Worm (Caenorhabditis elegans) whole organism, mixed stage, embryonic: Measurements from ENCODE around the gene K07H8.12.

Experiments
- M03D4.4 ChIP-seq: sonication (generic microtip); optimal IDR thresholded peaks from 2 replicates; lab custom pipeline; 2017; ENCODE audit warnings: mild to moderate bottlenecking, missing genetic modification characterization, missing compliant biosample characterization
- bed-3 ChIP-seq: fragments of 200-800 bp; sonication (Bioruptor generic); optimal IDR thresholded peaks from 3 replicates; lab custom pipeline; 2018; ENCODE audit warnings: mild to moderate bottlenecking, missing genetic modification characterization, moderate library complexity, missing compliant biosample characterization
- blmp-1 ChIP-seq: fragments of 150-350 bp; optimal IDR thresholded peaks from 2 replicates; lab custom pipeline; 2014; ENCODE audit warnings: missing biosample characterization, missing genetic modification characterization
- ceh-39 ChIP-seq: fragments of 150-350 bp; optimal IDR thresholded peaks from 2 replicates; lab custom pipeline; 2014; ENCODE audit warnings: missing biosample characterization, missing genetic modification characterization
- ceh-43 ChIP-seq: fragments of 200-800 bp; sonication (Bioruptor generic); optimal IDR thresholded peaks from 2 replicates; lab custom pipeline; 2018; ENCODE audit warnings: mild to moderate bottlenecking, missing genetic modification characterization, moderate library complexity, missing compliant biosample characterization
- ceh-83 ChIP-seq: fragments of 200-800 bp; sonication (Bioruptor generic); optimal IDR thresholded peaks from 2 replicates; lab custom pipeline; 2018; ENCODE audit warnings: mild to moderate bottlenecking, missing genetic modification characterization, missing compliant biosample characterization
- ces-1 ChIP-seq: fragments of 150-350 bp; optimal IDR thresholded peaks from 2 replicates; lab custom pipeline; 2014; ENCODE audit warnings: missing biosample characterization, missing genetic modification reagents, missing genetic modification characterization
- cnd-1 ChIP-seq: fragments of 200-800 bp; sonication (Bioruptor generic); optimal IDR thresholded peaks from 2 replicates; lab custom pipeline; 2018; ENCODE audit warnings: mild to moderate bottlenecking, missing genetic modification characterization, missing compliant biosample characterization
- drap-1 ChIP-seq: fragments of 200-800 bp; sonication (Bioruptor generic); optimal IDR thresholded peaks from 3 replicates; lab custom pipeline; 2018; ENCODE audit warnings: mild to moderate bottlenecking, missing genetic modification characterization, missing compliant biosample characterization
- elt-1 ChIP-seq: sonication (generic microtip); optimal IDR thresholded peaks from 2 replicates; lab custom pipeline; 2017; ENCODE audit warnings: missing genetic modification characterization, mild to moderate bottlenecking, missing compliant biosample characterization, antibody characterized with exemption, moderate library complexity, borderline replicate concordance; ENCODE audit not compliant: insufficient read depth
- elt-3 ChIP-seq: fragments of 150-350 bp; optimal IDR thresholded peaks from 2 replicates; lab custom pipeline; 2014; ENCODE audit warnings: missing biosample characterization, missing genetic modification characterization
- flh-1 ChIP-seq: fragments of 200-800 bp; sonication (Bioruptor generic); optimal IDR thresholded peaks from 2 replicates; lab custom pipeline; 2018; ENCODE audit warnings: mild to moderate bottlenecking, missing genetic modification characterization, moderate library complexity, missing compliant biosample characterization
- ham-2 ChIP-seq: fragments of 200-800 bp; sonication (Bioruptor generic); optimal IDR thresholded peaks from 2 replicates; lab custom pipeline; 2018; ENCODE audit warnings: mild to moderate bottlenecking, missing genetic modification characterization, missing compliant biosample characterization
- hlh-1 ChIP-seq: fragments of 150-350 bp; optimal IDR thresholded peaks from 2 replicates; lab custom pipeline; 2014; ENCODE audit warnings: missing biosample characterization, missing genetic modification reagents, missing genetic modification characterization
- lin-13 ChIP-seq: fragments of 150-350 bp; optimal IDR thresholded peaks from 2 replicates; lab custom pipeline; 2014; ENCODE audit warnings: missing biosample characterization, missing genetic modification characterization
- lin-32 ChIP-seq: fragments of 200-800 bp; sonication (Bioruptor generic); optimal IDR thresholded peaks from 2 replicates; lab custom pipeline; 2018; ENCODE audit warnings: mild to moderate bottlenecking, missing genetic modification characterization, missing compliant biosample characterization
- lsy-2 ChIP-seq: fragments of 150-350 bp; optimal IDR thresholded peaks from 2 replicates; lab custom pipeline; 2014; ENCODE audit warnings: missing biosample characterization, missing genetic modification characterization
- mab-5 ChIP-seq: fragments of 150-350 bp; optimal IDR thresholded peaks from 2 replicates; lab custom pipeline; 2014; ENCODE audit warnings: missing biosample characterization, missing genetic modification characterization
- mep-1 ChIP-seq: fragments of 150-350 bp; optimal IDR thresholded peaks from 2 replicates; lab custom pipeline; 2017; ENCODE audit warnings: missing biosample characterization, missing genetic modification reagents, missing genetic modification characterization, inconsistent platforms
- mls-2 ChIP-seq: sonication (generic microtip); optimal IDR thresholded peaks from 2 replicates; lab custom pipeline; 2016; ENCODE audit warnings: mild to moderate bottlenecking, missing genetic modification characterization, moderate library complexity, missing compliant biosample characterization
- nhr-12 ChIP-seq: fragments of 150-350 bp; optimal IDR thresholded peaks from 2 replicates; lab custom pipeline; 2014; ENCODE audit warnings: missing biosample characterization, missing genetic modification characterization
- nhr-2 ChIP-seq: fragments of 150-350 bp; optimal IDR thresholded peaks from 2 replicates; lab custom pipeline; 2014; ENCODE audit warnings: missing biosample characterization, missing genetic modification characterization
- nhr-237 ChIP-seq: fragments of 150-350 bp; optimal IDR thresholded peaks from 2 replicates; lab custom pipeline; 2014; ENCODE audit warnings: missing biosample characterization, missing genetic modification characterization
- nhr-28 ChIP-seq: fragments of 150-350 bp; optimal IDR thresholded peaks from 2 replicates; lab custom pipeline; 2014; ENCODE audit warnings: missing biosample characterization, missing genetic modification characterization
- nhr-76 ChIP-seq: sonication (generic microtip); optimal IDR thresholded peaks from 2 replicates; lab custom pipeline; 2017; ENCODE audit warnings: missing biosample characterization, missing genetic modification characterization
- pha-4 ChIP-seq: fragments of 150-350 bp; optimal IDR thresholded peaks from 2 replicates; lab custom pipeline; 2018; ENCODE audit warnings: missing biosample characterization, missing genetic modification reagents, missing genetic modification characterization
- sem-2 ChIP-seq: fragments of 200-800 bp; sonication (Bioruptor generic); optimal IDR thresholded peaks from 2 replicates; lab custom pipeline; 2018; ENCODE audit warnings: mild to moderate bottlenecking, missing genetic modification characterization, missing compliant biosample characterization
- sptf-1 ChIP-seq: sonication (generic microtip); optimal IDR thresholded peaks from 2 replicates; lab custom pipeline; 2017; ENCODE audit warnings: mild to moderate bottlenecking, missing genetic modification characterization, moderate library complexity, missing compliant biosample characterization
- tbx-8 ChIP-seq: fragments of 200-800 bp; sonication (Bioruptor generic); optimal IDR thresholded peaks from 2 replicates; lab custom pipeline; 2018; ENCODE audit warnings: mild to moderate bottlenecking, missing genetic modification characterization, moderate library complexity, missing compliant biosample characterization
- unc-120 ChIP-seq: sonication (generic microtip); optimal IDR thresholded peaks from 2 replicates; lab custom pipeline; 2017; ENCODE audit warnings: missing genetic modification characterization, missing compliant biosample characterization; ENCODE audit not compliant: poor library complexity, severe bottlenecking
- unc-39 ChIP-seq: fragments of 150-350 bp; optimal IDR thresholded peaks from 2 replicates; lab custom pipeline; 2014; ENCODE audit warnings: missing biosample characterization, missing genetic modification characterization
- unc-62 ChIP-seq: fragments of 150-350 bp; optimal IDR thresholded peaks from 2 replicates; lab custom pipeline; 2014; ENCODE audit warnings: missing biosample characterization, missing genetic modification reagents, missing genetic modification characterization
- zip-8 ChIP-seq: fragments of 150-350 bp; optimal IDR thresholded peaks from 2 replicates; lab custom pipeline; 2014; ENCODE audit warnings: missing biosample characterization, missing genetic modification characterization
- ztf-11 ChIP-seq: fragments of 150-350 bp; optimal IDR thresholded peaks from 2 replicates; lab custom pipeline; 2014; ENCODE audit warnings: missing biosample characterization, missing genetic modification characterization

K07H8.12 gene

ce11 chrIV:8294650-8295049 is 18.1 kb upstream of the K07H8.12 start, which contains the start of gene tbce-1:
TSS of gene tbce-1 (plus strand) at chrIV:8294690.
- no peak for TF ChIP-seq cnd-1 (tag; lab: Kevin White, UChicago)
- no peak for TF ChIP-seq unc-62 (GFP tag; lab: Kevin White, UChicago)
- TF ChIP-seq lin-32 (GFP tag; lab: Kevin White, UChicago) = no peak
- no peak for TF ChIP-seq hlh-1
- no peak for TF ChIP-seq ceh-43 (GFP tag; lab: Kevin White, UChicago)
- TF ChIP-seq nhr-237 = no peak
- no peak for TF ChIP-seq pha-4
- no peak for TF ChIP-seq sptf-1 (tag; lab: Kevin White, UChicago)
- no peak for TF ChIP-seq ceh-83 (GFP tag; lab: Kevin White, UChicago)
- no peak for TF ChIP-seq drap-1 (GFP tag; lab: Kevin White, UChicago)
- TF ChIP-seq bed-3 = no peak
- TF ChIP-seq ces-1 (GFP tag; lab: Kevin White, UChicago) = no peak
- no peak for TF ChIP-seq M03D4.4 (tag; lab: Kevin White, UChicago)
- no peak for TF ChIP-seq nhr-2 (tag; lab: Kevin White, UChicago)

ce11 chrIV:8291232-8291631 is 14.7 kb upstream of the K07H8.12 start, which contains the start of gene K07H8.2:
TSS of gene K07H8.2 (plus strand) at chrIV:8291532.
- TF ChIP-seq mab-5 (no peak), lin-13 (tag; lab: Kevin White, UChicago) (no peak), unc-39 (tag; lab: Kevin White, UChicago) (no peak), tbx-8 (no peak), nhr-12 (tag; lab: Kevin White, UChicago) (no peak), mep-1 (tag; lab: Kevin White, UChicago) (no peak), nhr-237 (no peak), elt-1 (tag; lab: Kevin White, UChicago) (no peak), nhr-76 (no peak), nhr-28 (tag; lab: Kevin White, UChicago) (no peak), ces-1 (GFP tag; lab: Kevin White, UChicago) (no peak), lsy-2 (no peak), mls-2 (tag; lab: Kevin White, UChicago) (no peak), nhr-2 (tag; lab: Kevin White, UChicago) (no peak), sptf-1 (tag; lab: Kevin White, UChicago) (no peak), hlh-1 (no peak), flh-1 (GFP tag; lab: Kevin White, UChicago) (no peak)

DNA sequence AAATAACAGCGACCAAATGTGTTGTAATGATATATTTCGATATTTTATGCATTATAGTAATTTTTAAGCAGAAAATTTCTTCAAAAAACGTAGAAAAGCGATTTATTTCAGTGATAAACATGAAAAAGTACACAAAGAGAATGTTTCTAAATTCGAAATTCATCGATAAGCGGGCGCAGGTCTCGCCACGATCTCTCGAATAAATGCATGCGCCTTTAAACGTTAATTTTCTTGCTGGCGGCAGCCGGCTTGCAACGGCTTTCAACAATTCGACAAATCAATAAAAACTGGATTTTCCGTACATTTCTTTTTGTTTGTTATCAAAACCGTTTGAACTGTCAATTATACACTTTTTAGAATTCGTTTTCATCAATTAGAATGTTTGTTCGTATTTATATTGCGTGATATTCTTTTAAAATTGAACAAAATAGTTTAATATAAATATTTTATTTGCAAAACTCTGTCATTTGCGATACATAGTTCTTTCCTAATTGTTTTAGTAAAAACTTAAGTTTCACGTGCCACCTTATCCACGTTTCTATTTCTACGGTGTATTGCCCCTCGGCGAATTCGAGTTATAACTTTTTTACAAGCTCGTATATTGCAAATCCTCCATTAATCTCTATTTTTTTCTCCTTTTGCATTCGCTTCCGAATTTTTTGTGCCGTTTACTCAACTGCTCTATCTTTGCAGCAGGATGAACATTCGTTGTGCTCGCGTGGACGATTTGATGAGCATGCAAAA is 13.2 kb upstream of the K07H8.12 start, which contains the start of gene daf-31:
daf-31 (plus strand) TSS at position 694 of the 744 bp plus-strand sequence.
- TF ChIP-seq ham-2 (peak; percentile 89), lin-13 (tag; lab: Kevin White, UChicago) (peak; percentile 45), ceh-39 (tag; lab: Kevin White, UChicago) (peak; percentile 72), pha-4 (peak; percentile 54), ztf-11 (no peak), hlh-1 (peak; percentile 11), mep-1 (tag; lab: Kevin White, UChicago) (peak; percentile 47), ces-1 (GFP tag; lab: Kevin White, UChicago) (no peak), lsy-2 (peak; percentile 34)

ce11 chrIV:8289505-8289579 is 12.8 kb upstream of the K07H8.12 start, which contains the start of gene nucl-1:
TSS of gene nucl-1 (minus strand) at chrIV:8289530.
- TF ChIP-seq nhr-76 = no peak
- no peak for TF ChIP-seq nhr-28 (tag; lab: Kevin White, UChicago)

DNA sequence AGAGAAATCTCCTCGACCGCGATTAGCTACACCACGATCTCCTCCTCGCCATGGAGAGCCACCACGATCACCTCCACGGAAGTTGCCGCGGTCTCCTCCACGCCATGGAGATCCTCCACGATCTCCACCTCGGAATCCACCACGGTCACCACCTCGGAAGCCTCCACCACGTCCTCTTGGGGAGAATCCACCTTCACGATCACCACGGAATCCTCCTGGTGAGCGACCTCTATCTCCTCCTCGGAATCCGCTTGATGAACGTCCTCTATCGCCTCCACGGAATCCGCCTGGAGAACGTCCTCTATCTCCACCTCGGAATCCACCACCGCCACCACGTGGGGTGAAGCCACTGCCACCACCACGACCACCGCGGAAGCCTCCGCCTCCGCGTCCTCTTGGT is 12.6 kb upstream of the K07H8.12 start:
- TF ChIP-seq cnd-1 (tag; lab: Kevin White, UChicago) (no peak), ztf-11 (no peak), pha-4 (no peak), ceh-39 (tag; lab: Kevin White, UChicago) (no peak), mab-5 (no peak), unc-62 (GFP tag; lab: Kevin White, UChicago) (no peak), tbx-8 (no peak), sem-2 (no peak), hlh-1 (no peak)

- no peak for TF ChIP-seq lsy-2
- TF ChIP-seq elt-1 (tag; lab: Kevin White, UChicago) = no peak
- TF ChIP-seq blmp-1 = no peak
- no peak for TF ChIP-seq nhr-237
- no peak for TF ChIP-seq lin-13 (tag; lab: Kevin White, UChicago)
- TF ChIP-seq ceh-39 (tag; lab: Kevin White, UChicago) = no peak
- TF ChIP-seq mab-5 = no peak
- no peak for TF ChIP-seq nhr-28 (tag; lab: Kevin White, UChicago)
- TF ChIP-seq tbx-8 = no peak
- no peak for TF ChIP-seq zip-8 (tag; lab: Kevin White, UChicago)
- no peak for TF ChIP-seq hlh-1
- TF ChIP-seq ceh-43 (GFP tag; lab: Kevin White, UChicago) = no peak
- TF ChIP-seq flh-1 (GFP tag; lab: Kevin White, UChicago) = no peak
- no peak for TF ChIP-seq unc-39 (tag; lab: Kevin White, UChicago)
- TF ChIP-seq elt-3 (tag; lab: Kevin White, UChicago) = no peak
- no peak for TF ChIP-seq sptf-1 (tag; lab: Kevin White, UChicago)
- TF ChIP-seq ham-2 = no peak
- no peak for TF ChIP-seq nhr-12 (tag; lab: Kevin White, UChicago)
- TF ChIP-seq unc-120 (tag; lab: Kevin White, UChicago) = no peak
Measured at ce11 chrIV:8287287-8287686, 10.8 kb upstream of the K07H8.12 start.
